Worm (Caenorhabditis elegans) whole organism, L2 larva: ENCODE results near the gene C04E6.5.

ENCODE experiments used
- R02D3.7 ChIP-seq: fragments of 150-350 bp; optimal IDR thresholded peaks from 2 replicates; lab custom pipeline; 2014; ENCODE audit warnings: missing biosample characterization, missing genetic modification characterization
- ZK546.5 ChIP-seq: sonication (generic microtip); optimal IDR thresholded peaks from 2 replicates; lab custom pipeline; 2017; ENCODE audit warnings: missing biosample characterization, missing genetic modification characterization
- alr-1 ChIP-seq: fragments of 150-350 bp; optimal IDR thresholded peaks from 2 replicates; lab custom pipeline; 2014; ENCODE audit warnings: missing biosample characterization, missing genetic modification characterization
- ama-1 ChIP-seq: fragments of 150-350 bp; optimal IDR thresholded peaks from 2 replicates; lab custom pipeline; 2018; ENCODE audit warnings: inconsistent platforms
- ceh-16 ChIP-seq: fragments of 150-350 bp; optimal IDR thresholded peaks from 2 replicates; lab custom pipeline; 2014; ENCODE audit warnings: missing biosample characterization, missing genetic modification characterization
- egl-27 ChIP-seq: sonication (generic microtip); optimal IDR thresholded peaks from 3 replicates; lab custom pipeline; 2017; ENCODE audit warnings: missing biosample characterization, missing genetic modification reagents, missing genetic modification characterization
- nhr-237 ChIP-seq: fragments of 150-350 bp; optimal IDR thresholded peaks from 2 replicates; lab custom pipeline; 2014; ENCODE audit warnings: missing biosample characterization, missing genetic modification characterization
- snpc-4 ChIP-seq: fragments of 150-350 bp; optimal IDR thresholded peaks from 2 replicates; lab custom pipeline; 2014; ENCODE audit warnings: missing biosample characterization, missing genetic modification characterization

- TF ChIP-seq egl-27 = peak; percentile 53
- no peak for TF ChIP-seq ama-1 (lab: Kevin White, UChicago)
- TF ChIP-seq alr-1 = no peak
- TF ChIP-seq ceh-16 (tag; lab: Kevin White, UChicago) = no peak
- TF ChIP-seq R02D3.7 (tag; lab: Kevin White, UChicago) = peak; percentile 50
- no peak for TF ChIP-seq ZK546.5 (tag; lab: Kevin White, UChicago)
- peak; percentile 41 for TF ChIP-seq snpc-4
- TF ChIP-seq nhr-237 (tag; lab: Kevin White, UChicago) = no peak
Observed at ce11 chrV:5917707-5918106, 15.8 kb downstream of the C04E6.5 start, which contains the start of gene lrpr-1.
